Worm (Caenorhabditis elegans): ENCODE data around the gene K01D12.20.

The K01D12.20 gene

DNA sequence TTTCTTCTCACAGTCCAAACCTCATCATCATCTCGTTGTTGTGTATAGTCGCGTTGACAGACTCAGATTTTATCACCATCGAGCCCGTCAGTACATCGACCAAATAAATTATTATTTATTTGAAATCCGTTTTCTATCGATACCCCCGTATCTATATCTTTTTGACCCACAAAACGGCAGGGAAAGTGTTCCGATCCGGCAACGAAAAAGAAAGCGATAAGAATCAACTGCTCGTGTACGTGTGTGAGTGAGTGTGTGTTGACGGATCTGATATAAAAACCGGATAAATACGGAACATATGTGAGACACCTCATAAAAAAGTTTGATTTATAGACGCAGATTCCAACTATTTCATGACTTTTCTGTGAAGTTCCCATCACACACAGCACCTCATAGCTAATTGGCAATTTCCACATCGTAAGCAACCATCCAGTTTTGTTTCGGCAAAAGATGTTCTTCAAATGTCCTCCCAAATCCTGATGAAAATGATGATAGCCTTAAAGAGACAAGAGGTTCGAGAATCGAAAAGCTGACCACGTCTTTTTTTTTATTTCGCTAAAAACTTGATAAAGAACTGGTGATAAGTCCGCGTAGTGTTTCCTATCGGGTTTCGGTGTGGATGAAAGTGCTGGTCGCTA is 46.3 kb downstream of the K01D12.20 start (continued):
- peak; percentile 43 for TF ChIP-seq nhr-28 (tag; optimal IDR thresholded peaks at IDR 0.05)
- TF ChIP-seq nhr-48 (tag; optimal IDR thresholded peaks at IDR 0.05) = peak; percentile 54
- no peak for TF ChIP-seq daf-19 (GFP tag; conservative IDR thresholded peaks at IDR 0.05)
- TF ChIP-seq php-3 (GFP tag; IDR thresholded peaks at IDR 0.05) = 0 out of 2 replicates have a peak, but pooled peaks have one; percentile 51
- no peak for TF ChIP-seq F44E2.7 (GFP tag; IDR thresholded peaks at IDR 0.05)

DNA sequence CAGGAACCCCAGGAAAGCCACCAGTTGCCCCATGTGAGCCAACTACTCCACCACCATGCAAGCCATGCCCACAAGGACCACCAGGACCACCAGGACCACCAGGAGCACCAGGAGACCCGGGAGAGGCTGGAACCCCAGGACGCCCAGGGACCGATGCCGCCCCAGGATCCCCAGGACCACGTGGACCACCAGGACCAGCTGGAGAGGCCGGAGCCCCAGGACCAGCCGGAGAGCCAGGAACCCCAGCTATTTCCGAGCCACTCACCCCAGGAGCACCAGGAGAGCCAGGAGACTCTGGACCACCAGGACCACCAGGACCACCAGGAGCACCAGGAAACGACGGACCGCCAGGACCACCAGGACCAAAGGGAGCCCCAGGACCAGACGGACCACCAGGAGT is 47.1 kb downstream of the K01D12.20 start:
- TF ChIP-seq unc-130 (GFP tag; optimal IDR thresholded peaks at IDR 0.05) (no peak), set-16 (GFP tag; IDR thresholded peaks at IDR 0.05) (peak; percentile 99), hlh-11 (tag; optimal IDR thresholded peaks at IDR 0.05) (peak; percentile 33), lim-7 (GFP tag; IDR thresholded peaks at IDR 0.05) (no peak; the same call in 1 of the 2 replicates), dmd-9 (GFP tag; IDR thresholded peaks at IDR 0.05) (no peak), D1046.2 (GFP tag; IDR thresholded peaks at IDR 0.05) (0 out of 2 replicates have a peak, but pooled peaks have one; percentile 24), aha-1 (tag) (peak; percentile 79), unc-62 (GFP tag; optimal IDR thresholded peaks at IDR 0.05 in 1 of 2) (peak in 1 of 2 experiments; percentile 1), unc-62 (tag; optimal IDR thresholded peaks at IDR 0.05) (no peak), mxl-3 (GFP tag; optimal IDR thresholded peaks at IDR 0.05) (peak; percentile 32)

DNA sequence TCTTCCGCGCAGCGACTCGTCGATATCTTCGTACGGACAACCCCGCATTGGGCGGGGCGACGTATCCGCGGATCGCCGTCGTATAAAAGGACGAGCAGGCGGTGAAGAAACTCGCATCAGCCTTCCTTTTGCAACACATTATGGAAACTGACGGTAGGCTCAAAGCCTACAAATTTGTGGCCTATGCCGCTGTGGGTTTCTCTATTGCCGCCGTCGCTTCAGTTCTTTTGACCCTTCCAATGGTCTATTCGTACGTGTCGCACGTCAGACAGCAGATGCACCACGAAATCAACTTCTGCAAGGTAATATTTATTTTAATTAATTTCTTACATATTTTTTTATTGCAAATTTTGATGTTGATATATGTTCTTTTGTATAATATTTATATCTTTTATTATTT is 47.7 kb downstream of the K01D12.20 start:
- TF ChIP-seq ama-1 (optimal IDR thresholded peaks at IDR 0.05) (peak; percentile 55), nhr-102 (tag; optimal IDR thresholded peaks at IDR 0.05) (no peak), hlh-11 (tag; optimal IDR thresholded peaks at IDR 0.05) (peak; percentile 11), lin-39 (tag; optimal IDR thresholded peaks at IDR 0.05) (no peak), dmd-9 (GFP tag; IDR thresholded peaks at IDR 0.05) (no peak), lir-3 (tag; optimal IDR thresholded peaks at IDR 0.05) (no peak), madf-9 (GFP tag; conservative IDR thresholded peaks at IDR 0.05) (no peak), spr-3 (GFP tag; optimal IDR thresholded peaks at IDR 0.05) (no peak), D1046.2 (GFP tag; IDR thresholded peaks at IDR 0.05) (no peak), daf-8 (GFP tag; IDR thresholded peaks at IDR 0.05) (no peak), F26F4.8 (GFP tag; conservative IDR thresholded peaks at IDR 0.05) (no peak), ceh-82 (tag; optimal IDR thresholded peaks at IDR 0.05) (no peak), mxl-2 (GFP tag; conservative IDR thresholded peaks at IDR 0.05) (no peak), mxl-3 (GFP tag; optimal IDR thresholded peaks at IDR 0.05) (no peak), Y105C5A.15 (GFP tag; IDR thresholded peaks at IDR 0.05) (no peak), lin-1 (GFP tag; IDR thresholded peaks at IDR 0.05) (no peak), F10B5.3 (tag; optimal IDR thresholded peaks at IDR 0.05) (no peak)

- no peak for TF ChIP-seq spr-3 (GFP tag; optimal IDR thresholded peaks at IDR 0.05)
- no peak for TF ChIP-seq tra-1 (GFP tag; IDR thresholded peaks at IDR 0.05)
- TF ChIP-seq ctbp-1 (GFP tag; IDR thresholded peaks at IDR 0.05) = no peak
- no peak for TF ChIP-seq F44E2.7 (GFP tag; IDR thresholded peaks at IDR 0.05)
- no peak for TF ChIP-seq Y5F2A.4 (GFP tag; optimal IDR thresholded peaks at IDR 0.05)
- no peak for TF ChIP-seq gei-8 (GFP tag; optimal IDR thresholded peaks at IDR 0.05)
- no peak for TF ChIP-seq R02D3.7 (tag; optimal IDR thresholded peaks at IDR 0.05)
- TF ChIP-seq pha-4 (GFP tag; IDR thresholded peaks at IDR 0.05) = no peak
- TF ChIP-seq pha-4 (tag; optimal IDR thresholded peaks at IDR 0.05) = no peak
- no peak for TF ChIP-seq lin-1 (GFP tag; IDR thresholded peaks at IDR 0.05)
- TF ChIP-seq hlh-30 (tag; optimal IDR thresholded peaks at IDR 0.05; ENCODE audit: insufficient read depth) = no peak
- TF ChIP-seq ceh-82 (tag; optimal IDR thresholded peaks at IDR 0.05) = no peak
- no peak for TF ChIP-seq D1046.2 (GFP tag; IDR thresholded peaks at IDR 0.05)
- TF ChIP-seq madf-9 (GFP tag; conservative IDR thresholded peaks at IDR 0.05) = no peak
- TF ChIP-seq mxl-3 (GFP tag; optimal IDR thresholded peaks at IDR 0.05) = no peak
These were observed 48.2 kb downstream of the K01D12.20 start, which contains the start of gene sqt-3 for ce11 chrV:12352445-12352844. Gene sqt-3, plus strand, starts transcription at chrV:12352745.
